Worm (Caenorhabditis elegans) whole organism, midembryonic: ENCODE data around the gene F11A5.18.

ENCODE experiments used
- T22C8.4 ChIP-seq: fragments of 200-800 bp; sonication (Bioruptor generic); IDR thresholded peaks from 2 replicates; pipeline ENCODE4 v1.3.6; 2022; ENCODE audit warnings: missing genetic modification characterization, missing compliant biosample characterization
- cog-1 ChIP-seq: sonication (generic microtip); optimal IDR thresholded peaks from 2 replicates; lab custom pipeline; 2016; ENCODE audit warnings: missing genetic modification characterization, missing compliant biosample characterization
- flt-1 ChIP-seq: fragments of 200-800 bp; sonication (Bioruptor generic); IDR thresholded peaks from 2 replicates; pipeline ENCODE4 v1.3.6; 2022; ENCODE audit warnings: missing genetic modification characterization, missing compliant biosample characterization
- klf-2 ChIP-seq: fragments of 200-800 bp; sonication (Bioruptor generic); conservative IDR thresholded peaks from 2 replicates; pipeline ENCODE4 v1.3.6; 2022; ENCODE audit warnings: missing genetic modification reagents, missing genetic modification characterization, missing compliant biosample characterization
- med-1 ChIP-seq: sonication (generic microtip); optimal IDR thresholded peaks from 2 replicates; lab custom pipeline; 2017; ENCODE audit warnings: missing genetic modification characterization, mild to moderate bottlenecking, missing compliant biosample characterization, antibody characterized with exemption, missing genetic modification reagents; ENCODE audit not compliant: insufficient read depth
- ref-1 ChIP-seq: fragments of 200-800 bp; sonication (Bioruptor generic); conservative IDR thresholded peaks from 2 replicates; pipeline ENCODE4 v1.3.6; 2022; ENCODE audit warnings: missing genetic modification reagents, missing genetic modification characterization, missing compliant biosample characterization
- tab-1 ChIP-seq: fragments of 200-800 bp; sonication (Bioruptor generic); IDR thresholded peaks from 2 replicates; pipeline ENCODE4 v1.3.6; 2022; ENCODE audit warnings: missing genetic modification characterization, missing compliant biosample characterization
- ztf-23 ChIP-seq: fragments of 200-800 bp; sonication (Bioruptor generic); IDR thresholded peaks from 2 replicates; pipeline ENCODE4 v1.3.6; 2022; ENCODE audit warnings: missing genetic modification reagents, missing genetic modification characterization, missing compliant biosample characterization
- ztf-29 ChIP-seq: fragments of 200-800 bp; sonication (Bioruptor generic); IDR thresholded peaks from 2 replicates; pipeline ENCODE4 v1.3.6; 2022; ENCODE audit warnings: missing genetic modification reagents, missing genetic modification characterization, missing compliant biosample characterization

F11A5.18 gene

DNA sequence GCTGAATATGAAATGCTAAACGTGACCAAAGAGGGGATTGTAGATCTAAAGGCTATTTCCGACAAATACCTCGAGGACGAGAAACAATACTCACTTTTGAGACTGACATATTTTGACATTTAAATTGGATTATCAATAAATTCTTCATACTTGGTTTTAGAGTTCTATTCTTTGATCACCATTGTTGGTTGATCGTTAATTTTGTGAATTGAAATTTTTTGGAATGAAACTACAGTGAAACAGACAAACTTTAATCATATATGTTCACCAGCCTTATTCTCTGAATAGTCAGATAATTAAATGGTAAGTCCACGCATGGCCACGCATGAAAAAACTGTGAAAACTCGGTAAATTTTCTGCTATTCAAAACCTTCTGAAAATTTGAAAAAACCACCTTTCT is at the start of gene F11A5.18:
TSS of gene F11A5.18 (plus strand) at position 301 of the 400 bp plus-strand sequence.
- TF ChIP-seq ztf-23 (GFP tag; lab: Robert Waterston, UW) (no peak), ztf-29 (no peak), tab-1 (no peak), flt-1 (GFP tag; lab: Robert Waterston, UW) (no peak), cog-1 (no peak), ref-1 (GFP tag; lab: Robert Waterston, UW) (no peak), klf-2 (no peak)

DNA sequence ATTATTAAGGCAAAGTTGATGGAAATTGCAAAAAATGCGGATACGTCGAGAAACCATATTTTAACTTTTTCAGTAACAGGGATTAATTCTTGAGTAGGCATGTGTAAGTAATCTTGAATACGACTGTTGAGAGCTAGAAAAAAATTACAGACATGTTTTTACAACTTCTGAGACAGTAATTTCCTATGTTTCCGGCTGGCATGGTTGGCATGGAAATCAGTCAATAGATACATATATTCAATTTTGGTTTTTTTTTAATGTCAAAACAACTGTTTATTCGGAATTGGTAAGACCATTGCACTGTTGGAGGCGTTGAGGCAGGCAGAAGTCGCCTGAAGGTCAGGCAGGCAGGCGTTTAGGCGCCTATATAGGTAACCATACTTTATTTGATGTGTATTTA is 49.3 kb upstream of the F11A5.18 start, which contains the start of gene str-254:
TSS of gene str-254 (minus strand) at position 101 of the 400 bp plus-strand sequence.
- TF ChIP-seq cog-1, result no peak
- TF ChIP-seq med-1 (GFP tag; lab: Kevin White, UChicago), result no peak
- TF ChIP-seq ref-1 (GFP tag; lab: Robert Waterston, UW), result no peak

DNA sequence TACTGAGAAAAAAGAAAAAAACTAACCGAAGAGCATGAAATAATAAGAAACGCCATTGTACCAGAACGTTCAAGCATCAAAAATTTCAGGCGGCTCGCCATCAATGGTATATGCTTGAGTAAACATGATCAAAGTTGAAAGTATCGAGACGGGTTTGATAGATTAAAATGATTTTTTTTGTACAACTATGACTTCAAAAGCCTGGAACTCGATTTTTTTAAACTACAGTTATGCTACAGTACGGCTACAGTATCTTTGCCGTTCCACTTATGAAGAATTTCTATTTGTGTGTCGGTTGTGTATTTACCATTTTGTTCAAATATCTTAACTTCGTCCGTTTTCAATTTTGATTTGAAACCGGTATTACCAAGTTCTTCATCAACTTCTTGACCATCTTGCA is 47.6 kb upstream of the F11A5.18 start, which contains the start of gene str-97:
TSS of gene str-97 (minus strand) at position 101 of the 400 bp plus-strand sequence.
- no peak for TF ChIP-seq med-1 (GFP tag; lab: Kevin White, UChicago)
- no peak for TF ChIP-seq flt-1 (GFP tag; lab: Robert Waterston, UW)
- TF ChIP-seq tab-1, result no peak
- no peak for TF ChIP-seq klf-2
- no peak for TF ChIP-seq ref-1 (GFP tag; lab: Robert Waterston, UW)
- TF ChIP-seq ztf-29, result no peak

DNA sequence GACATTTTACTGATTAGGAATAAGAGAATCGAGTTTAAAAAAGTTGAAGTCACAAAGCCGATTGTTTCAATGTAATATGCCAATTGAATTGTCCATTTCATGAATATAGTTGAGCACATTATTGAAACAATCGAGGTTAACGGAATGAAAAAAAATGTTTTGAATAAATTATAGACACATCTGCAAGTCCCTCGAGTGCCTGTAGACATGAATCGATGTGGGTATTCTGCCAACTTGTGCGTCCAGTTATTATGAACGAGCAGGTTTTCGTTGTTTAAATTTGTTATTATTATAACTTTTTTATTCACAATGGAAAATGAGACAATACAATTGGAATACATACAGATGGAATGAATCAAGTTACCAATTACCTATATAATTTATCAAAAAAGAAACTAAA is 44.3 kb upstream of the F11A5.18 start, which contains the start of gene str-99:
TSS of gene str-99 (minus strand) at position 101 of the 400 bp plus-strand sequence.
- TF ChIP-seq flt-1 (GFP tag; lab: Robert Waterston, UW) (no peak), cog-1 (no peak), T22C8.4 (no peak), ztf-29 (no peak), tab-1 (no peak), klf-2 (no peak), med-1 (GFP tag; lab: Kevin White, UChicago) (no peak), ref-1 (GFP tag; lab: Robert Waterston, UW) (no peak), ztf-23 (GFP tag; lab: Robert Waterston, UW) (no peak)

DNA sequence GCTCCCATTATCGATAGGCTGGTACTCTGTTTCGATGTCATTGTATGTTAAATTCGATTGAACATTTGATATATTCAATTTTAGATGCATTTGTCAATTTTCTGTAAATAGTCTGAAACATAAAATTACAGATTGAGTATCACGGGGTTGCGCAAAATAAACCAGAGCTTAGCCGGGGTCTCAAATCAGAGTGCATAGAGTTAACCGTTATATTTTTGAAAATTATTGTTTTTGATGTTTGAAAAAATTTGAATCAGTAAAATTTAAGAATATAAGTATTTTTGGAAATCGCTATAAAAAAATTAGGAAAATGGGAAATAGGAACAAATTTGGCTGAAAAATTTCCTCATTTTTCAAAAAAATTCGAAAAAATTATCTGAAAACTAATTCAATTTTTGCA is 43.1 kb upstream of the F11A5.18 start, which contains the start of gene F10A3.17:
TSS of gene F10A3.17 (minus strand) at position 101 of the 400 bp plus-strand sequence.
- no peak for TF ChIP-seq ref-1 (GFP tag; lab: Robert Waterston, UW)
- no peak for TF ChIP-seq med-1 (GFP tag; lab: Kevin White, UChicago)
- no peak for TF ChIP-seq ztf-29
- TF ChIP-seq ztf-23 (GFP tag; lab: Robert Waterston, UW), result no peak
- no peak for TF ChIP-seq tab-1
- TF ChIP-seq cog-1, result no peak

DNA sequence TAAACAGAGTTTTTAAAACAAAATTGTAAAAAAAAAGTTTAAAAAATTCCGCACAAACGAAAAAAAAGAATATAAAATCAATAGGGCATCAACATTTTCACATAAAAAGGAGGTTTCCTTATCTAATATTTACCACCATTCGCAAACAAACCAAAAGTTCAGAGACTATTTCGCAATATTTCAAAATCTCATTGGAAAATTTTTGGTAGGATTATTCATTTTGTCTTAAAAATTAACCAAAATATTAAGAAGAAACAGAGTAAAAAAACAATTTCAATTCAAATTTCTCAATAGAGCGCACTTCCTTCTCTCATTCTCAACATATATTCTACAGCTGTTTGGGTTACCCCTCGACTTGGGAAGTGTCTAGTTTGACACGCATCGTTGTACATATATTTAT is 42.6 kb upstream of the F11A5.18 start:
- no peak for TF ChIP-seq T22C8.4
- TF ChIP-seq ref-1 (GFP tag; lab: Robert Waterston, UW), result no peak
- TF ChIP-seq flt-1 (GFP tag; lab: Robert Waterston, UW), result no peak
- TF ChIP-seq med-1 (GFP tag; lab: Kevin White, UChicago), result no peak

DNA sequence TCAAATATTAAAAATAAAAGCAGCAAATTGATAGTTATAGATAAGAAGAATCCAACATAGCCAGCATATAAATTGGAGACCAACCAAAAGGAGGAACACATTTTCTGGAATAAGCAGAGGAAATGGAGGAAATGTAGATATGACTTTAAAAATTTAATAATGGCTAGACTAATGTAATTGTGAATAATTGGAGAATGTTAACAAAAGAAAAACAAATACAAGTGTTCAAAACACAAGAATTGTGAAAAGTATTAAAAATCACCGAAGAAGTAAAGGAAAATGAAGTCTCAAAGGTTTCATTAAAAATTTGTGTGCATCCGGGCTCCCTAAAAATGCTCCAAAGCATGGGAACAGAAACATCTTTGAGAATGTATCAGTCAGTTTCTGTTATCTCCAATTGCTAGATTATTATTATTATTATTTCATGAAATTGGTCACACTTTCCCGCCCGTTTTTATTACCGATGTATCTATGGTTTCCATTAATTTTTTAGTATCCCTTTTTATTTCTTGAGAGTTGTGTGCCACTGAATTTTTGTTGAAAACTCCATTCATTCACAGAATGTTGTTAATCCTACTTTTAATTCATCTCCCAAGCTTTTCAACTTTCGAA is 40.5 kb upstream of the F11A5.18 start, which contains the start of the genes str-109 and F10A3.11:
TSS of gene str-109 (minus strand) at position 101 of the 612 bp plus-strand sequence.
TSS of gene F10A3.11 (plus strand) at position 562 of the 612 bp plus-strand sequence.
- no peak for TF ChIP-seq tab-1
- TF ChIP-seq cog-1, result no peak
- TF ChIP-seq T22C8.4, result no peak
- no peak for TF ChIP-seq ref-1 (GFP tag; lab: Robert Waterston, UW)
- no peak for TF ChIP-seq flt-1 (GFP tag; lab: Robert Waterston, UW)
- TF ChIP-seq klf-2, result no peak
- TF ChIP-seq ztf-29, result no peak
- no peak for TF ChIP-seq ztf-23 (GFP tag; lab: Robert Waterston, UW)

DNA sequence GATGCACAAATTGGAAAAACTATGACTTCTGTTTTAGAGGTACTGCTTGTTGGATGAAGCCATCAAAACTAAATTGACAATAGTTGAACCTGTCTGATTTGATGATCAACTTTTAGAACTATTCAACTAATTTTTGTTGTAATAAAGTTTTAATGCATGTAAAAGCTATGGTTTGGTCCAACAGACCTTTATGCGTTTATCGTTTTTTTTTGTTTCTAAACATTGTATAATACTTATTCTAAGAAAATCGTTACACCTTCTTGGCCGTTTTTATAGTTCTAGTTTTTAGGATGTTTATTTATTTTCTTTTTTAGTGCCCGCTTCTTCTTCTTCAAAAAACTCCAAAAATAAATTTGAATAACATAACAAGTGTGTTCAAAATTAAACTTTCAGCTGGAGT is 39.0 kb upstream of the F11A5.18 start, which contains the start of gene F10A3.12:
TSS of gene F10A3.12 (plus strand) at position 301 of the 400 bp plus-strand sequence.
- TF ChIP-seq ref-1 (GFP tag; lab: Robert Waterston, UW) (no peak), cog-1 (no peak), flt-1 (GFP tag; lab: Robert Waterston, UW) (no peak), T22C8.4 (no peak), med-1 (GFP tag; lab: Kevin White, UChicago) (no peak), klf-2 (no peak), ztf-29 (no peak), tab-1 (no peak), ztf-23 (GFP tag; lab: Robert Waterston, UW) (no peak)

DNA sequence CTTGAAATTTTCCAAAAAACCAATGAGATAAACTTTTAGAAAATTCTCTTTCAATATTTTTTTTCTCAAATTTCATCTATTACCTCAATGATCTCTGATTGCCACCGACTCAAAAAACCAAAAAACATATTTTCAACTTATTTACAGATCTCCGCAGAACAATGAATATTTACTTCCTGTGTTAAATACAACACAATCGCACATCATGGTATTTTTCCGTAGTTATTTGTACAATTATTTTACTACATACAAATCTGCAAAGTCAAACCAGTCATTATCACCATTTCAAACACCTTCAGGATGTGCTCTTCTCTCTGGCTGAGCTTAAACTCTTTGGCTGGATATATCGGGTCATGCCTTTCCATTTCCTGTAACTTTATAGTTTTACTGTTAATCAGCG is 36.8 kb upstream of the F11A5.18 start, which contains the start of gene str-108:
TSS of gene str-108 (plus strand) at position 301 of the 400 bp plus-strand sequence.
- TF ChIP-seq ref-1 (GFP tag; lab: Robert Waterston, UW) (no peak), flt-1 (GFP tag; lab: Robert Waterston, UW) (no peak), med-1 (GFP tag; lab: Kevin White, UChicago) (no peak), cog-1 (no peak), T22C8.4 (no peak), ztf-29 (no peak), klf-2 (no peak), tab-1 (no peak), ztf-23 (GFP tag; lab: Robert Waterston, UW) (no peak)

DNA sequence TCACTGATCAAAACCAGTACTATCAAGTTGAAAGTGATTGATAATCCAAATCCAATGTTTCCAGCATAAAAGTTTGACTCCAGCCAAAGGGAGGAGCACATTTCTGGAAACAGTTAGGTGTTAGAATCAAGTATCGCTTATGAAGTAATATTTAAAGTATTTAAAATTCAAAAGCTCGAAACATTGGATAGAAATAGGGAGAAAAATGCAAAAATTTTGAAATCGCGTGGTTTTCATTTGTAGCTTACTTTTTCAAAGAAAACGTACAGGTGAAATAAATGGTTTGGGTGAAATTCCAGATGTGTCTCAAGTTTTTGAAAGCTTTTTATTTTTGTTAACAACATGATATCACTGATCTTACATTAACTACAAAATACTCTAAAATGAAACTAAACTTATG is 33.7 kb upstream of the F11A5.18 start, which contains the start of gene str-111:
TSS of gene str-111 (minus strand) at position 101 of the 400 bp plus-strand sequence.
- TF ChIP-seq T22C8.4 (no peak), klf-2 (no peak), ref-1 (GFP tag; lab: Robert Waterston, UW) (no peak), cog-1 (no peak), med-1 (GFP tag; lab: Kevin White, UChicago) (no peak), flt-1 (GFP tag; lab: Robert Waterston, UW) (no peak), ztf-29 (no peak), tab-1 (no peak), ztf-23 (GFP tag; lab: Robert Waterston, UW) (no peak)
